ENCODE assay signal across 4 fruit fly cellular contexts in genomic region chrX:6266092-6266491, dm6.
TF ChIP-seq lines count a peak whose summit lies in the region.

No protein-coding gene starts in this region.

- no peak for TF ChIP-seq CTCF in whole organism, embryonic (GFP tag; optimal IDR thresholded peaks at IDR 0.05; lab: Kevin White, UChicago)

TF ChIP-seq in Kc167, 6 proteins besides CTCF, POLR2A, EP300 and RAD21:
- TF ChIP-seq h (optimal IDR thresholded peaks at IDR 0.05; lab: Kevin White, UChicago) (no peak), ttk (optimal IDR thresholded peaks at IDR 0.05; lab: Kevin White, UChicago) (peak; percentile 51), psq (optimal IDR thresholded peaks at IDR 0.05; lab: Kevin White, UChicago) (no peak), Myc (optimal IDR thresholded peaks at IDR 0.05; lab: Kevin White, UChicago) (no peak), insv (optimal IDR thresholded peaks at IDR 0.05; lab: Kevin White, UChicago) (no peak), Sin3A (optimal IDR thresholded peaks at IDR 0.05; lab: Kevin White, UChicago) (no peak)

TF ChIP-seq in whole organism, adult, 20 proteins besides CTCF, POLR2A, EP300 and RAD21:
- TF ChIP-seq pad (GFP tag; optimal IDR thresholded peaks at IDR 0.05; lab: Kevin White, UChicago) (peak; percentile 60), CG14711 (tag; optimal IDR thresholded peaks at IDR 0.05; lab: Kevin White, UChicago) (no peak)
TF ChIP-seq in whole organism, adult: peak in this region for 1.

TF ChIP-seq in whole organism, embryonic, 481 proteins besides CTCF, POLR2A, EP300 and RAD21:
- TF ChIP-seq danr (GFP tag; IDR thresholded peaks at IDR 0.05; lab: Robert Waterston, UW) (no peak), CG11560 (tag; IDR thresholded peaks at IDR 0.05; lab: Robert Waterston, UW) (no peak), emc (GFP tag; optimal IDR thresholded peaks at IDR 0.05; lab: Kevin White, UChicago) (no peak), CG10366 (GFP tag; IDR thresholded peaks at IDR 0.05; lab: Robert Waterston, UW) (no peak), CG15514 (GFP tag; optimal IDR thresholded peaks at IDR 0.05; lab: Kevin White, UChicago) (no peak), CG11723 (GFP tag; optimal IDR thresholded peaks at IDR 0.05; lab: Kevin White, UChicago) (no peak), Six4 (GFP tag; optimal IDR thresholded peaks at IDR 0.05; lab: Kevin White, UChicago) (no peak), cg (GFP tag; optimal IDR thresholded peaks at IDR 0.05; lab: Kevin White, UChicago) (peak; percentile 39), ci (GFP tag; IDR thresholded peaks at IDR 0.05; lab: Robert Waterston, UW) (0 out of 3 replicates have a peak, but pooled peaks have one; percentile 20), Dip2 (GFP tag; IDR thresholded peaks at IDR 0.05; lab: Robert Waterston, UW) (no peak), bigmax (GFP tag; optimal IDR thresholded peaks at IDR 0.05; lab: Kevin White, UChicago) (peak; percentile 87), prd (optimal IDR thresholded peaks at IDR 0.05; lab: Kevin White, UChicago) (no peak), prd (GFP tag; IDR thresholded peaks at IDR 0.05; lab: Robert Waterston, UW) (no peak), Jarid2 (GFP tag; optimal IDR thresholded peaks at IDR 0.05; lab: Kevin White, UChicago) (no peak), CG11504 (tag; optimal IDR thresholded peaks at IDR 0.05; lab: Kevin White, UChicago) (peak; percentile 29), bowl (GFP tag; IDR thresholded peaks at IDR 0.05; lab: Robert Waterston, UW) (no peak), kni (GFP tag; optimal IDR thresholded peaks at IDR 0.05; lab: Kevin White, UChicago) (no peak), CG10565 (GFP tag; optimal IDR thresholded peaks at IDR 0.05; lab: Kevin White, UChicago) (no peak), CG14710 (tag; optimal IDR thresholded peaks at IDR 0.05; lab: Kevin White, UChicago) (no peak), fu2 (GFP tag; optimal IDR thresholded peaks at IDR 0.05; lab: Kevin White, UChicago) (no peak), CG10431 (GFP tag; optimal IDR thresholded peaks at IDR 0.05; lab: Kevin White, UChicago) (peak; percentile 91), pfk (GFP tag; optimal IDR thresholded peaks at IDR 0.05; lab: Kevin White, UChicago) (peak; percentile 85), CG4404 (GFP tag; IDR thresholded peaks at IDR 0.05; lab: Robert Waterston, UW) (no peak), crc (GFP tag; optimal IDR thresholded peaks at IDR 0.05; lab: Kevin White, UChicago) (no peak), crol (GFP tag; IDR thresholded peaks at IDR 0.05; lab: Robert Waterston, UW) (peak; percentile 76), Trl (optimal IDR thresholded peaks at IDR 0.05; lab: Kevin White, UChicago) (peak; percentile 30 to 58), Trl (GFP tag; optimal IDR thresholded peaks at IDR 0.05; lab: Kevin White, UChicago) (no peak), run (tag; optimal IDR thresholded peaks at IDR 0.05; lab: Kevin White, UChicago) (no peak)

TF ChIP-seq in whole organism, pupa, 21 proteins besides CTCF, POLR2A, EP300 and RAD21:
- peak; percentile 31; the same call in 1 of the 3 replicates for TF ChIP-seq CG4496 (GFP tag; IDR thresholded peaks at IDR 0.05; lab: Robert Waterston, UW)
- no peak for TF ChIP-seq CG10348 (GFP tag; IDR thresholded peaks at IDR 0.05; lab: Robert Waterston, UW)
TF ChIP-seq in whole organism, pupa: peak in this region for 1.
